Worm (Caenorhabditis elegans): ENCODE results near the gene R02F11.2.

Gene R02F11.2

DNA sequence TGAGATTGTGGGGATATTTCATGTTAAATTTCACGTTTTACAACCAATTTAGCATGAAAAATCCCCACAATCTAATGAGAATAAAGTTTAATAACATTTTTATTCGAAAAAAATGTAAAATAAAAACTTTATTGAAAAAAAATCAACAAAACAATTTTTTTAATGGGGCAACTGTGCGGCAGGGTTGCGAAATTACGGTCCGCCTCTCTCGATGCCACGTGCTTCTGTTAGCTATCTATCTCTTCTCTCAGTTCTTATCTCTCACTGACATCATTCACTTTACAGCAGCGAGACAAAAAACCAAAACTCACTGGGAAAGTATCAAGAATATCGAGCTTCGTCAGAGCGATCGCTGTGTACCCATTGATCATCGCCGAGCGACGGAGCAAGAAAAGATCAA lies 26.2 kb downstream of the R02F11.2 start (continued):
- TF ChIP-seq lin-39 (tag; optimal IDR thresholded peaks at IDR 0.05) (no peak), mxl-3 (GFP tag; optimal IDR thresholded peaks at IDR 0.05) (peak; percentile 80), nhr-41 (GFP tag; IDR thresholded peaks at IDR 0.05) (no peak), daf-12 (tag; optimal IDR thresholded peaks at IDR 0.05) (no peak), madf-9 (GFP tag; conservative IDR thresholded peaks at IDR 0.05) (no peak), nhr-48 (tag; optimal IDR thresholded peaks at IDR 0.05) (no peak), lsy-2 (tag; optimal IDR thresholded peaks at IDR 0.05) (peak in 1 of 2 experiments; percentile 14), nhr-77 (tag; optimal IDR thresholded peaks at IDR 0.05) (peak; percentile 30), F26F4.8 (GFP tag; conservative IDR thresholded peaks at IDR 0.05) (no peak), T20F7.1 (GFP tag; optimal IDR thresholded peaks at IDR 0.05) (no peak), ZK546.5 (tag; optimal IDR thresholded peaks at IDR 0.05) (no peak), Y75B8A.6 (GFP tag; IDR thresholded peaks at IDR 0.05) (no peak), mdt-29 (GFP tag; IDR thresholded peaks at IDR 0.05) (no peak), daf-16 (GFP tag; optimal IDR thresholded peaks at IDR 0.05) (no peak), daf-16 (tag; optimal IDR thresholded peaks at IDR 0.05) (no peak), ztf-11 (tag; optimal IDR thresholded peaks at IDR 0.05) (no peak), lim-7 (GFP tag; IDR thresholded peaks at IDR 0.05) (no peak), lin-29 (GFP tag; IDR thresholded peaks at IDR 0.05) (no peak), lin-13 (GFP tag; optimal IDR thresholded peaks at IDR 0.05) (peak; percentile 18), nhr-11 (tag; optimal IDR thresholded peaks at IDR 0.05) (no peak), nhr-25 (tag; optimal IDR thresholded peaks at IDR 0.05; ENCODE audit: borderline replicate concordance, insufficient read depth) (no peak), mep-1 (tag; optimal IDR thresholded peaks at IDR 0.05) (peak; percentile 18), snpc-4 (tag; optimal IDR thresholded peaks at IDR 0.05) (no peak), Y105C5A.15 (GFP tag; IDR thresholded peaks at IDR 0.05) (no peak), arid-1 (GFP tag; conservative IDR thresholded peaks at IDR 0.05) (no peak), unc-130 (GFP tag; optimal IDR thresholded peaks at IDR 0.05) (no peak), fos-1 (tag; optimal IDR thresholded peaks at IDR 0.05) (no peak), egl-27 (tag; optimal IDR thresholded peaks at IDR 0.05) (no peak), dmd-9 (GFP tag; IDR thresholded peaks at IDR 0.05) (no peak), hlh-30 (tag; optimal IDR thresholded peaks at IDR 0.05; ENCODE audit: insufficient read depth) (peak; percentile 75), unc-62 (GFP tag; optimal IDR thresholded peaks at IDR 0.05 in 1 of 2) (no peak), unc-62 (tag; optimal IDR thresholded peaks at IDR 0.05) (no peak), attf-4 (tag; optimal IDR thresholded peaks at IDR 0.05) (no peak), mes-2 (tag; optimal IDR thresholded peaks at IDR 0.05; ENCODE audit: poor library complexity, severe bottlenecking) (peak; percentile 43), set-16 (GFP tag; IDR thresholded peaks at IDR 0.05) (no peak), lin-1 (GFP tag; IDR thresholded peaks at IDR 0.05) (no peak)

DNA sequence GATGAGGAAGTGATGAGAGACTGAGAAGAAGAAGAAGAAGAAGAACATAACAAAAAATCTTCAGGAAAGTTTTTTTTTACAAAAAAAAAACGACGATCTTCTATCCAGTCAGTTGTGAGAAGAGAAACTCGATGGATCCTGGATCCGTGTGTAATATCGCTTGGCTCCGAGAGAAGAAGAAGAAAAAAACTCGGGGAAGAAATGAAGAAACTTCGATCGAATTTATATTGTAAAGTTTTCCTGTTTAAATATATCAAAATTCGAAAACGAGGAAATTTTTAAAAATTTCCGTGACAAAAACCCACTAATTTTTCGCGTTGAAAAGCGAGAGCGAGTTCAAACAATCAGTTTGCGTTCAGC lies 28.9 kb downstream of the R02F11.2 start, which contains the start of gene adss-1:
adss-1 (minus strand) TSS at position 101 of the 360 bp plus-strand sequence.
- TF ChIP-seq dpl-1 (GFP tag; optimal IDR thresholded peaks at IDR 0.05) (no peak), lin-39 (tag; optimal IDR thresholded peaks at IDR 0.05) (no peak), aly-2 (tag; optimal IDR thresholded peaks at IDR 0.05) (no peak), dmd-9 (GFP tag; IDR thresholded peaks at IDR 0.05) (no peak), lin-13 (GFP tag; optimal IDR thresholded peaks at IDR 0.05) (no peak), lin-29 (GFP tag; IDR thresholded peaks at IDR 0.05) (no peak), ceh-44 (GFP tag; IDR thresholded peaks at IDR 0.05) (no peak), ceh-82 (tag; optimal IDR thresholded peaks at IDR 0.05) (no peak), dmd-8 (GFP tag; IDR thresholded peaks at IDR 0.05) (no peak), zip-2 (tag; optimal IDR thresholded peaks at IDR 0.05) (no peak), zag-1 (tag; optimal IDR thresholded peaks at IDR 0.05) (no peak), madf-9 (GFP tag; conservative IDR thresholded peaks at IDR 0.05) (no peak), lin-1 (GFP tag; IDR thresholded peaks at IDR 0.05) (no peak)

Measured in whole organism, L4 larva.